Worm (Caenorhabditis elegans) whole organism, late embryonic: ENCODE data around the gene mab-10.

Experiments used
- C08G9.2 ChIP-seq: sonication (generic microtip); optimal IDR thresholded peaks from 2 replicates; lab custom pipeline; 2016; ENCODE audit warnings: mild to moderate bottlenecking, missing genetic modification characterization, moderate library complexity, missing compliant biosample characterization
- C38D4.7 ChIP-seq: fragments of 200-800 bp; sonication (Bioruptor generic); optimal IDR thresholded peaks from 2 replicates; lab custom pipeline; 2018; ENCODE audit warnings: mild to moderate bottlenecking, missing genetic modification characterization, moderate library complexity, missing compliant biosample characterization
- F13H6.1 ChIP-seq: sonication (generic microtip); optimal IDR thresholded peaks from 2 replicates; lab custom pipeline; 2016; ENCODE audit warnings: missing genetic modification characterization, missing compliant biosample characterization
- K02D7.2 ChIP-seq: sonication (generic microtip); optimal IDR thresholded peaks from 2 replicates; lab custom pipeline; 2017; ENCODE audit warnings: mild to moderate bottlenecking, missing genetic modification characterization, missing compliant biosample characterization
- T23F11.4 ChIP-seq: fragments of 200-800 bp; sonication (Bioruptor generic); optimal IDR thresholded peaks from 2 replicates; lab custom pipeline; 2018; ENCODE audit warnings: mild to moderate bottlenecking, missing genetic modification characterization, missing compliant biosample characterization
- Y22D7AL.16 ChIP-seq: sonication (generic microtip); optimal IDR thresholded peaks from 2 replicates; lab custom pipeline; 2016; ENCODE audit warnings: missing genetic modification characterization, missing compliant biosample characterization
- ahr-1 ChIP-seq: sonication (generic microtip); optimal IDR thresholded peaks from 2 replicates; lab custom pipeline; 2016; ENCODE audit warnings: missing genetic modification characterization, missing compliant biosample characterization
- ama-1 ChIP-seq: fragments of 150-350 bp; optimal IDR thresholded peaks from 2 replicates; lab custom pipeline; 2014
- ceh-14 ChIP-seq: sonication (generic microtip); optimal IDR thresholded peaks from 2 replicates; lab custom pipeline; 2016; ENCODE audit warnings: missing genotype, missing genetic modification characterization, missing compliant biosample characterization
- ceh-2 ChIP-seq: sonication (generic microtip); optimal IDR thresholded peaks from 2 replicates; lab custom pipeline; 2016; ENCODE audit warnings: missing genotype, missing genetic modification characterization, missing compliant biosample characterization
- ceh-24 ChIP-seq: sonication (generic microtip); optimal IDR thresholded peaks from 2 replicates; lab custom pipeline; 2016; ENCODE audit warnings: mild to moderate bottlenecking, missing genetic modification characterization, missing compliant biosample characterization
- ceh-31 ChIP-seq: sonication (generic microtip); optimal IDR thresholded peaks from 2 replicates; lab custom pipeline; 2016; ENCODE audit warnings: missing genetic modification characterization, missing compliant biosample characterization
- ceh-6 ChIP-seq: fragments of 200-800 bp; sonication (Bioruptor generic); optimal IDR thresholded peaks from 2 replicates; lab custom pipeline; 2018; ENCODE audit warnings: mild to moderate bottlenecking, missing genetic modification characterization, missing compliant biosample characterization
- dve-1 ChIP-seq: sonication (generic microtip); optimal IDR thresholded peaks from 2 replicates; lab custom pipeline; 2017; ENCODE audit warnings: antibody characterized with exemption, mild to moderate bottlenecking, missing genetic modification characterization, missing compliant biosample characterization
- elt-2 ChIP-seq: sonication (generic microtip); optimal IDR thresholded peaks from 2 replicates; lab custom pipeline; 2016; ENCODE audit warnings: missing genetic modification reagents, missing genetic modification characterization, missing compliant biosample characterization
- elt-4 ChIP-seq: sonication (generic microtip); optimal IDR thresholded peaks from 2 replicates; lab custom pipeline; 2016; ENCODE audit warnings: missing genetic modification characterization, missing compliant biosample characterization
- fkh-10 ChIP-seq: fragments of 150-350 bp; optimal IDR thresholded peaks from 2 replicates; lab custom pipeline; 2014; ENCODE audit warnings: missing biosample characterization, missing genetic modification reagents, missing genetic modification characterization
- fkh-6 ChIP-seq: sonication (generic microtip); optimal IDR thresholded peaks from 2 replicates; lab custom pipeline; 2016; ENCODE audit warnings: missing genetic modification characterization, missing compliant biosample characterization
- hlh-30 ChIP-seq: sonication (generic microtip); optimal IDR thresholded peaks from 2 replicates; lab custom pipeline; 2017; ENCODE audit warnings: antibody characterized with exemption, missing genetic modification characterization, missing compliant biosample characterization; ENCODE audit not compliant: insufficient read depth
- hlh-6 ChIP-seq: sonication (generic microtip); optimal IDR thresholded peaks from 2 replicates; lab custom pipeline; 2016; ENCODE audit warnings: missing genotype, missing genetic modification characterization, missing compliant biosample characterization
- hlh-8 ChIP-seq: sonication (generic microtip); optimal IDR thresholded peaks from 2 replicates; lab custom pipeline; 2016; ENCODE audit warnings: missing genotype, missing genetic modification characterization, missing compliant biosample characterization
- lim-6 ChIP-seq: sonication (generic microtip); optimal IDR thresholded peaks from 2 replicates; lab custom pipeline; 2016; ENCODE audit warnings: missing genetic modification characterization, missing compliant biosample characterization
- madf-2 ChIP-seq: sonication (generic microtip); optimal IDR thresholded peaks from 2 replicates; lab custom pipeline; 2017; ENCODE audit warnings: missing genetic modification characterization, missing compliant biosample characterization
- mec-3 ChIP-seq: sonication (generic microtip); optimal IDR thresholded peaks from 2 replicates; lab custom pipeline; 2016; ENCODE audit warnings: borderline replicate concordance, missing genetic modification characterization, missing compliant biosample characterization
- nhr-11 ChIP-seq: fragments of 150-350 bp; optimal IDR thresholded peaks from 2 replicates; lab custom pipeline; 2014; ENCODE audit warnings: missing biosample characterization, missing genetic modification characterization
- nhr-232 ChIP-seq: sonication (generic microtip); optimal IDR thresholded peaks from 2 replicates; lab custom pipeline; 2016; ENCODE audit warnings: missing genetic modification characterization, missing compliant biosample characterization
- npax-4 ChIP-seq: sonication (generic microtip); optimal IDR thresholded peaks from 2 replicates; lab custom pipeline; 2016; ENCODE audit warnings: missing genetic modification characterization, missing compliant biosample characterization
- pat-9 ChIP-seq: fragments of 200-800 bp; sonication (Bioruptor generic); optimal IDR thresholded peaks from 2 replicates; lab custom pipeline; 2018; ENCODE audit warnings: mild to moderate bottlenecking, missing genetic modification characterization, moderate library complexity, missing compliant biosample characterization
- pqm-1 ChIP-seq: sonication (generic microtip); optimal IDR thresholded peaks from 2 replicates; lab custom pipeline; 2016; ENCODE audit warnings: missing genetic modification characterization, missing compliant biosample characterization
- sdc-2 ChIP-seq: sonication (generic microtip); optimal IDR thresholded peaks from 2 replicates; lab custom pipeline; 2016; ENCODE audit warnings: missing genotype, missing genetic modification characterization, missing compliant biosample characterization
- sox-4 ChIP-seq: sonication (generic microtip); optimal IDR thresholded peaks from 2 replicates; lab custom pipeline; 2017; ENCODE audit warnings: mild to moderate bottlenecking, missing genetic modification characterization, inconsistent platforms, missing compliant biosample characterization
- tbx-2 ChIP-seq: sonication (generic microtip); optimal IDR thresholded peaks from 2 replicates; lab custom pipeline; 2016; ENCODE audit warnings: missing genetic modification characterization, missing compliant biosample characterization
- tbx-7 ChIP-seq: sonication (generic microtip); optimal IDR thresholded peaks from 2 replicates; lab custom pipeline; 2016; ENCODE audit warnings: missing genotype, missing genetic modification characterization, missing compliant biosample characterization
- unc-3 ChIP-seq, 2 experiments: fragments of 200-800 bp in 1 of 2; sonication (Bioruptor generic) in 1 of 2; sonication (generic microtip) in 1 of 2; conservative IDR thresholded peaks in 1 of 2; optimal IDR thresholded peaks in 1 of 2; 2 replicates each; pipeline versions ENCODE4 v1.3.6 to Lab custom; 2016 to 2022; ENCODE audit warnings: missing compliant biosample characterization in 2 of 2, missing genetic modification characterization in 2 of 2, missing genetic modification reagents in 1 of 2
- unc-55 ChIP-seq: sonication (generic microtip); optimal IDR thresholded peaks from 2 replicates; lab custom pipeline; 2017; ENCODE audit warnings: missing biosample characterization, missing genetic modification reagents, missing genetic modification characterization
- zip-5 ChIP-seq: sonication (generic microtip); optimal IDR thresholded peaks from 2 replicates; lab custom pipeline; 2016; ENCODE audit warnings: missing genetic modification characterization, missing compliant biosample characterization
- ztf-16 ChIP-seq: sonication (generic microtip); optimal IDR thresholded peaks from 2 replicates; lab custom pipeline; 2017; ENCODE audit warnings: missing genetic modification characterization, missing compliant biosample characterization

The mab-10 gene

ce11 chrII:10543457-10544137 is 15.7 kb downstream of the mab-10 start:
- TF ChIP-seq nhr-11: peak; percentile 1
- TF ChIP-seq sox-4: no peak

ce11 chrII:10544374-10544908 is 16.6 kb downstream of the mab-10 start:
- no peak for TF ChIP-seq dve-1 (tag; lab: Kevin White, UChicago)
- no peak for TF ChIP-seq npax-4 (tag; lab: Kevin White, UChicago)
- no peak for TF ChIP-seq elt-4 (tag; lab: Kevin White, UChicago)
- TF ChIP-seq sdc-2 (tag; lab: Kevin White, UChicago): no peak
- TF ChIP-seq sox-4: no peak
- no peak for TF ChIP-seq ceh-6
- TF ChIP-seq fkh-6: no peak
- no peak for TF ChIP-seq hlh-30 (tag; lab: Kevin White, UChicago)

DNA sequence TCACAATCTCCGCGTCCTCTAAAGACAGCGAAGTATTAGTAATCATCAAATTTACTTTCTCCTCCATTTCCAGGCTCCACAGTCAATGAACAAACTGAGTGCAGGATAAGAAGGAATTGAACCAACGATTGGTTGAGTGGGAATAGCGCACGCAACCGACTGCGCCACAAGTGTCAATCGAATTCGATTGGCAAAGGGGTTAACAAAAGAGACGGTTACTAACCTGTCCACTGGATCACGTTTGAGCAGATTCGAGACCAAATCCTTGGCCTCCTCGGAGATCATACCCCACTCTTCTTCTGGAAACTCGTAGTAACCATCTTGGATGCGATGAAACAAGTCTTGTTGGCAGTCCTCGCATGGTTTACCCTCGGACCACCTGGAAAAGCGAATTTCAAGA is 17.3 kb downstream of the mab-10 start:
- TF ChIP-seq zip-5 (tag; lab: Kevin White, UChicago) (no peak), pat-9 (tag; lab: Kevin White, UChicago) (peak; percentile 15), ztf-16 (tag; lab: Kevin White, UChicago) (no peak), nhr-232 (tag; lab: Kevin White, UChicago) (peak; percentile 0), madf-2 (tag; lab: Kevin White, UChicago) (no peak), F13H6.1 (tag; lab: Kevin White, UChicago) (no peak)

- TF ChIP-seq nhr-11 (no peak), C38D4.7 (GFP tag; lab: Kevin White, UChicago) (no peak), T23F11.4 (no peak), ceh-31 (no peak), fkh-10 (GFP tag; lab: Kevin White, UChicago) (no peak), ama-1 (lab: Kevin White, UChicago) (no peak), pqm-1 (tag; lab: Kevin White, UChicago) (no peak), pat-9 (tag; lab: Kevin White, UChicago) (no peak), npax-4 (tag; lab: Kevin White, UChicago) (no peak), elt-2 (tag; lab: Kevin White, UChicago) (no peak), ceh-14 (no peak), tbx-2 (tag; lab: Kevin White, UChicago) (no peak)
Measured at ce11 chrII:10545924-10546783, 18.3 kb downstream of the mab-10 start.

DNA sequence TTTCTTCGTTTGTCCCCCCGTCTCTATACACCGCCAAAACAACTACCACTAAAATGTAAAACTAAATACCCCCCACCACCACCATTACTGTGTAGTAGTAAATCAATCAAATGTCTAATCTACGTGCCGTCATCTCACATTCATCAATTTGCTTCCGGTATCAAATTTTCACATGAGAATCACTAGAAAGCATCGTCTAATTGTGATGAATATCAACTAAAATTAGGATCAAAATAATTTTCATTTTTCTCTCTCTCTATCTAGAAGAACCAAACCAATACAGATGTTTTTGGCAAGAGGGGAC is 18.9 kb downstream of the mab-10 start:
- TF ChIP-seq unc-55 (GFP tag; lab: Kevin White, UChicago) (peak; percentile 79), K02D7.2 (tag; lab: Kevin White, UChicago) (no peak)

ce11 chrII:10547311-10547710 is 19.4 kb downstream of the mab-10 start:
- TF ChIP-seq C08G9.2 (no peak), ceh-2 (tag; lab: Kevin White, UChicago) (no peak), elt-4 (tag; lab: Kevin White, UChicago) (peak; percentile 12), mec-3 (tag; lab: Kevin White, UChicago) (no peak), unc-3 (GFP tag; conservative IDR thresholded peaks at IDR 0.05; lab: Robert Waterston, UW) (no peak), unc-3 (tag; optimal IDR thresholded peaks at IDR 0.05; lab: Kevin White, UChicago) (no peak), ama-1 (lab: Kevin White, UChicago) (no peak), hlh-6 (tag; lab: Kevin White, UChicago) (peak; percentile 11), hlh-8 (tag; lab: Kevin White, UChicago) (peak; percentile 26), Y22D7AL.16 (tag; lab: Kevin White, UChicago) (no peak), ceh-24 (tag; lab: Kevin White, UChicago) (no peak), npax-4 (tag; lab: Kevin White, UChicago) (no peak), tbx-7 (peak; percentile 24), ahr-1 (tag; lab: Kevin White, UChicago) (no peak), lim-6 (tag; lab: Kevin White, UChicago) (peak; percentile 17), zip-5 (tag; lab: Kevin White, UChicago) (no peak), sdc-2 (tag; lab: Kevin White, UChicago) (no peak), ceh-6 (no peak), pqm-1 (tag; lab: Kevin White, UChicago) (no peak)
